Fruit fly (Drosophila melanogaster) whole organism, embryonic: ENCODE data around the gene ninaE.
A peak's percentile ranks its signal among the peaks of the same experiment; 100 is the strongest.

ENCODE experiments used
- BtbVII ChIP-seq: fragments of 200-800 bp; sonication (Bioruptor generic); optimal IDR thresholded peaks from 3 replicates; lab custom pipeline; 2017; ENCODE audit warnings: missing biosample characterization, mild to moderate bottlenecking, missing genetic modification characterization
- Bteb2 ChIP-seq: fragments of 200-800 bp; sonication (Bioruptor generic); optimal IDR thresholded peaks from 2 replicates; lab custom pipeline; 2016; ENCODE audit warnings: missing biosample characterization, missing genetic modification characterization
- CG10147 ChIP-seq: fragments of 200-800 bp; sonication (Bioruptor generic); optimal IDR thresholded peaks from 2 replicates; lab custom pipeline; 2019; ENCODE audit warnings: missing biosample characterization, mild to moderate bottlenecking, missing genetic modification characterization, moderate library complexity
- CG11247 ChIP-seq: fragments of 200-800 bp; sonication (Bioruptor generic); IDR thresholded peaks from 2 replicates; pipeline ENCODE4 v1.3.6; 2022; ENCODE audit warnings: missing biosample characterization, missing genetic modification characterization
- CG11456 ChIP-seq: fragments of 200-800 bp; sonication (Bioruptor generic); IDR thresholded peaks from 3 replicates; pipeline ENCODE4 v1.3.6; 2022; ENCODE audit warnings: missing biosample characterization, missing genetic modification characterization
- CG12299 ChIP-seq: fragments of 200-800 bp; sonication (Bioruptor generic); optimal IDR thresholded peaks from 2 replicates; lab custom pipeline; 2018; ENCODE audit warnings: missing biosample characterization, mild to moderate bottlenecking, missing genetic modification characterization
- CG15011 ChIP-seq: fragments of 200-800 bp; sonication (Bioruptor generic); optimal IDR thresholded peaks from 3 replicates; lab custom pipeline; 2018; ENCODE audit warnings: missing biosample characterization, mild to moderate bottlenecking, missing genetic modification characterization
- CG15073 ChIP-seq: fragments of 200-800 bp; sonication (Bioruptor generic); optimal IDR thresholded peaks from 2 replicates; lab custom pipeline; 2016; ENCODE audit warnings: missing biosample characterization, missing genetic modification characterization
- CG18599 ChIP-seq: fragments of 200-800 bp; sonication (Bioruptor generic); optimal IDR thresholded peaks from 3 replicates; lab custom pipeline; 2017; ENCODE audit warnings: missing biosample characterization, missing genetic modification characterization, mild to moderate bottlenecking, moderate library complexity, missing genetic modification reagents
- CG2889 ChIP-seq: fragments of 200-800 bp; sonication (Bioruptor generic); IDR thresholded peaks from 3 replicates; pipeline ENCODE4 v1.3.6; 2022; ENCODE audit warnings: missing biosample characterization, missing genetic modification characterization
- CG3407 ChIP-seq: fragments of 200-800 bp; sonication (Bioruptor generic); optimal IDR thresholded peaks from 2 replicates; lab custom pipeline; 2018; ENCODE audit warnings: missing biosample characterization, mild to moderate bottlenecking, missing genetic modification characterization
- CG3838 ChIP-seq: fragments of 200-800 bp; sonication (Bioruptor generic); optimal IDR thresholded peaks from 3 replicates; lab custom pipeline; 2016; ENCODE audit warnings: missing biosample characterization, missing genetic modification characterization
- CG4282 ChIP-seq: fragments of 200-800 bp; sonication (Bioruptor generic); optimal IDR thresholded peaks from 2 replicates; lab custom pipeline; 2016; ENCODE audit warnings: missing biosample characterization, missing genetic modification characterization
- CG43689 ChIP-seq: fragments of 200-800 bp; sonication (Bioruptor generic); IDR thresholded peaks from 2 replicates; pipeline ENCODE4 v1.3.6; 2022; ENCODE audit warnings: missing biosample characterization, missing genetic modification characterization
- CG8478 ChIP-seq: fragments of >200 bp; optimal IDR thresholded peaks from 2 replicates; lab custom pipeline; 2018
- Chrac-16 ChIP-seq: fragments of 200-800 bp; sonication (Bioruptor generic); optimal IDR thresholded peaks from 3 replicates; lab custom pipeline; 2016; ENCODE audit warnings: missing biosample characterization, missing genetic modification characterization
- E2f1 ChIP-seq: fragments of 200-800 bp; sonication (Bioruptor generic); IDR thresholded peaks from 2 replicates; pipeline ENCODE4 v1.3.6; 2022; ENCODE audit warnings: missing biosample characterization, missing genetic modification characterization
- HHEX ChIP-seq: fragments of 200-800 bp; sonication (Bioruptor generic); optimal IDR thresholded peaks from 3 replicates; lab custom pipeline; 2017; ENCODE audit warnings: missing biosample characterization, mild to moderate bottlenecking, missing genetic modification characterization, missing genetic modification reagents
- Hand ChIP-seq: fragments of 200-800 bp; sonication (Bioruptor generic); optimal IDR thresholded peaks from 2 replicates; lab custom pipeline; 2017; ENCODE audit warnings: mild to moderate bottlenecking, missing biosample characterization, missing genetic modification reagents, missing genetic modification characterization
- Kr ChIP-seq: fragments of 200-800 bp; sonication (Bioruptor generic); optimal IDR thresholded peaks from 2 replicates; lab custom pipeline; 2017; ENCODE audit warnings: missing biosample characterization, mild to moderate bottlenecking, missing genetic modification characterization
- NfI ChIP-seq: fragments of 200-800 bp; sonication (Bioruptor generic); optimal IDR thresholded peaks from 3 replicates; lab custom pipeline; 2018; ENCODE audit warnings: missing biosample characterization, mild to moderate bottlenecking, missing genetic modification characterization, moderate library complexity
- Stat92E ChIP-seq, 3 experiments: fragments of >200 bp in 2 of 3; fragments of 200-800 bp in 1 of 3; sonication (Bioruptor generic) in 1 of 3; optimal IDR thresholded peaks; 2 replicates each; lab custom pipeline; 2017 to 2019; ENCODE audit warnings: missing biosample characterization in 3 of 3, missing genetic modification characterization in 3 of 3, mild to moderate bottlenecking in 1 of 3, moderate library complexity in 1 of 3
- ato ChIP-seq: fragments of 200-800 bp; sonication (Bioruptor generic); IDR thresholded peaks from 2 replicates; pipeline ENCODE4 v1.3.6; 2022; ENCODE audit warnings: missing biosample characterization, missing genetic modification characterization; ENCODE audit not compliant: partially characterized antibody
- btn ChIP-seq: fragments of 200-800 bp; sonication (Bioruptor generic); optimal IDR thresholded peaks from 2 replicates; lab custom pipeline; 2016; ENCODE audit warnings: missing biosample characterization, missing genetic modification characterization
- caup ChIP-seq: fragments of 200-800 bp; sonication (Bioruptor generic); optimal IDR thresholded peaks from 3 replicates; lab custom pipeline; 2017; ENCODE audit warnings: missing biosample characterization, mild to moderate bottlenecking, missing genetic modification characterization, moderate library complexity; ENCODE audit not compliant: severe bottlenecking
- corto ChIP-seq: fragments of 200-800 bp; sonication (Bioruptor generic); optimal IDR thresholded peaks from 2 replicates; lab custom pipeline; 2016; ENCODE audit warnings: missing biosample characterization, mild to moderate bottlenecking, missing genetic modification characterization, moderate library complexity
- dan ChIP-seq: fragments of 200-800 bp; sonication (Bioruptor generic); IDR thresholded peaks from 2 replicates; pipeline ENCODE4 v1.3.6; 2022; ENCODE audit warnings: missing biosample characterization, missing genetic modification characterization
- dm ChIP-seq: fragments of 200-800 bp; sonication (Bioruptor generic); optimal IDR thresholded peaks from 3 replicates; lab custom pipeline; 2016; ENCODE audit warnings: missing biosample characterization, missing genetic modification characterization
- dpn ChIP-seq, 2 experiments: fragments of 200-800 bp; sonication (Bioruptor generic); optimal IDR thresholded peaks; 3 replicates each; lab custom pipeline; 2016; ENCODE audit warnings: missing biosample characterization in 2 of 2, missing genetic modification characterization in 2 of 2
- dysf ChIP-seq: fragments of 200-800 bp; sonication (Bioruptor generic); IDR thresholded peaks from 3 replicates; pipeline ENCODE4 v1.3.6; 2022; ENCODE audit warnings: missing biosample characterization, missing genetic modification characterization
- en ChIP-seq: fragments of 200-800 bp; sonication (Bioruptor generic); optimal IDR thresholded peaks from 2 replicates; lab custom pipeline; 2016; ENCODE audit warnings: missing biosample characterization, missing genetic modification characterization
- ewg ChIP-seq: fragments of 200-800 bp; sonication (Bioruptor generic); optimal IDR thresholded peaks from 3 replicates; lab custom pipeline; 2017; ENCODE audit warnings: mild to moderate bottlenecking, missing biosample characterization, missing genetic modification reagents, missing genetic modification characterization
- eyg ChIP-seq: fragments of 200-800 bp; sonication (Bioruptor generic); optimal IDR thresholded peaks from 3 replicates; lab custom pipeline; 2016; ENCODE audit warnings: missing biosample characterization, missing genetic modification characterization
- grau ChIP-seq: fragments of 200-800 bp; optimal IDR thresholded peaks from 3 replicates; lab custom pipeline; 2019; ENCODE audit warnings: missing biosample characterization, mild to moderate bottlenecking, missing genetic modification characterization, moderate library complexity
- grn ChIP-seq: fragments of 200-800 bp; sonication (Bioruptor generic); optimal IDR thresholded peaks from 3 replicates; lab custom pipeline; 2017; ENCODE audit warnings: missing biosample characterization, missing genetic modification characterization
- gt ChIP-seq: fragments of 200-800 bp; sonication (Bioruptor generic); IDR thresholded peaks from 2 replicates; pipeline ENCODE4 v1.3.6; 2022; ENCODE audit warnings: missing biosample characterization, missing genetic modification characterization
- insv ChIP-seq, 2 experiments: fragments of 200-800 bp; sonication (Bioruptor generic); optimal IDR thresholded peaks; 3 replicates each; lab custom pipeline; 2016 to 2018; ENCODE audit warnings: missing biosample characterization in 2 of 2, missing genetic modification characterization in 2 of 2
- kah ChIP-seq: fragments of 200-800 bp; sonication (Bioruptor generic); optimal IDR thresholded peaks from 2 replicates; lab custom pipeline; 2018; ENCODE audit warnings: missing biosample characterization, mild to moderate bottlenecking, missing genetic modification characterization
- lola ChIP-seq, 3 experiments: fragments of >200 bp in 2 of 3; fragments of 200-800 bp in 1 of 3; sonication (Bioruptor generic) in 1 of 3; optimal IDR thresholded peaks; 2 replicates each; lab custom pipeline; 2017 to 2019; ENCODE audit warnings: missing biosample characterization in 3 of 3, missing genetic modification characterization in 3 of 3, mild to moderate bottlenecking in 1 of 3, moderate library complexity in 1 of 3
- mirr ChIP-seq: fragments of 200-800 bp; sonication (Bioruptor generic); optimal IDR thresholded peaks from 3 replicates; lab custom pipeline; 2018; ENCODE audit warnings: missing biosample characterization, mild to moderate bottlenecking, missing genetic modification characterization
- nerfin-1 ChIP-seq: fragments of 200-800 bp; sonication (Bioruptor generic); optimal IDR thresholded peaks from 3 replicates; lab custom pipeline; 2019; ENCODE audit warnings: missing biosample characterization, mild to moderate bottlenecking, missing genetic modification characterization, moderate library complexity
- ranshi ChIP-seq: fragments of 200-800 bp; sonication (Bioruptor generic); IDR thresholded peaks from 2 replicates; pipeline ENCODE4 v1.3.6; 2022; ENCODE audit warnings: missing biosample characterization, missing genetic modification characterization
- sqz ChIP-seq: fragments of 200-800 bp; sonication (Bioruptor generic); optimal IDR thresholded peaks from 3 replicates; lab custom pipeline; 2018; ENCODE audit warnings: missing biosample characterization, mild to moderate bottlenecking, missing genetic modification characterization
- tin ChIP-seq: fragments of 200-800 bp; sonication (Bioruptor generic); optimal IDR thresholded peaks from 3 replicates; lab custom pipeline; 2016; ENCODE audit warnings: missing biosample characterization, missing genetic modification characterization
- zen ChIP-seq: fragments of 200-800 bp; sonication (Bioruptor generic); optimal IDR thresholded peaks from 3 replicates; lab custom pipeline; 2018; ENCODE audit warnings: missing biosample characterization, mild to moderate bottlenecking, missing genetic modification characterization, moderate library complexity

ninaE gene

dm6 chr3R:19930913-19931706 lies 43.1 kb upstream of the ninaE start (continued):
- TF ChIP-seq mirr (GFP tag; lab: Kevin White, UChicago) = no peak
- TF ChIP-seq CG10147 (GFP tag; lab: Kevin White, UChicago) = no peak
- TF ChIP-seq corto (GFP tag; lab: Kevin White, UChicago) = no peak
- TF ChIP-seq tin (GFP tag; lab: Kevin White, UChicago) = no peak
- peak; percentile 92 for TF ChIP-seq nerfin-1 (tag; lab: Kevin White, UChicago)
- no peak for TF ChIP-seq btn (GFP tag; lab: Kevin White, UChicago)
- TF ChIP-seq CG11247 (GFP tag; lab: Robert Waterston, UW) = no peak
- TF ChIP-seq zen = peak; percentile 86
- TF ChIP-seq CG3838 = no peak
- TF ChIP-seq Kr (GFP tag; lab: Kevin White, UChicago) = peak; percentile 50
- peak; percentile 35 for TF ChIP-seq ewg (GFP tag; lab: Kevin White, UChicago)
- TF ChIP-seq CG3407 = no peak

- no peak for TF ChIP-seq caup (GFP tag; lab: Kevin White, UChicago)
- no peak for TF ChIP-seq dpn (GFP tag; optimal IDR thresholded peaks at IDR 0.05; lab: Kevin White, UChicago)
- TF ChIP-seq CG43689 (GFP tag; lab: Robert Waterston, UW) = no peak
- no peak for TF ChIP-seq ato (GFP tag; lab: Robert Waterston, UW)
Measured at dm6 chr3R:19928544-19928943, 40.5 kb upstream of the ninaE start, which contains the start of gene CG4459. Gene CG4459 (minus strand): TSS chr3R:19928644.

- TF ChIP-seq ranshi (GFP tag; lab: Robert Waterston, UW) (no peak), CG11456 (GFP tag; lab: Robert Waterston, UW) (no peak), insv (GFP tag; optimal IDR thresholded peaks at IDR 0.05; lab: Kevin White, UChicago) (peak in 1 of 2 experiments; percentile 20), en (no peak), CG11247 (GFP tag; lab: Robert Waterston, UW) (no peak), Hand (GFP tag; lab: Kevin White, UChicago) (no peak), CG8478 (lab: Kevin White, UChicago) (no peak)
Measured at dm6 chr3R:19925271-19925670, 37.3 kb upstream of the ninaE start, which contains the start of gene CG4462. Gene CG4462 (minus strand): TSS chr3R:19925371.

dm6 chr3R:19924331-19924730 lies 36.3 kb upstream of the ninaE start:
- no peak for TF ChIP-seq CG15073 (GFP tag; lab: Kevin White, UChicago)
- no peak for TF ChIP-seq dm (GFP tag; lab: Kevin White, UChicago)
- TF ChIP-seq CG4282 (GFP tag; lab: Kevin White, UChicago) = no peak
- no peak for TF ChIP-seq Bteb2
- TF ChIP-seq ewg (GFP tag; lab: Kevin White, UChicago) = no peak
- no peak for TF ChIP-seq dysf
- no peak for TF ChIP-seq E2f1 (GFP tag; lab: Robert Waterston, UW)
- peak; percentile 33 for TF ChIP-seq HHEX (GFP tag; lab: Kevin White, UChicago)
- TF ChIP-seq BtbVII (GFP tag; lab: Kevin White, UChicago) = peak; percentile 36
- TF ChIP-seq Stat92E (GFP tag; optimal IDR thresholded peaks at IDR 0.05; lab: Kevin White, UChicago) = no peak
- no peak for TF ChIP-seq sqz (GFP tag; lab: Kevin White, UChicago)
- TF ChIP-seq Chrac-16 = no peak
- no peak for TF ChIP-seq lola (GFP tag; optimal IDR thresholded peaks at IDR 0.05; lab: Kevin White, UChicago)
- no peak for TF ChIP-seq gt (GFP tag; lab: Robert Waterston, UW)
- no peak for TF ChIP-seq CG2889 (GFP tag; lab: Robert Waterston, UW)
- TF ChIP-seq CG12299 (tag; lab: Kevin White, UChicago) = no peak
- TF ChIP-seq grau (tag; lab: Kevin White, UChicago) = no peak
- TF ChIP-seq kah (GFP tag; lab: Kevin White, UChicago) = no peak
- TF ChIP-seq NfI = no peak
- peak; percentile 42 for TF ChIP-seq CG15011 (GFP tag; lab: Kevin White, UChicago)
- TF ChIP-seq dan (GFP tag; lab: Robert Waterston, UW) = no peak
- peak; percentile 50 for TF ChIP-seq CG18599
- TF ChIP-seq eyg (GFP tag; lab: Kevin White, UChicago) = peak; percentile 13
- peak; percentile 14 for TF ChIP-seq grn (GFP tag; lab: Kevin White, UChicago)
